Fruit fly (Drosophila melanogaster) whole organism, embryonic: Measurements from ENCODE around the gene CG6330.

ENCODE experiments used
- Adf1 ChIP-seq: fragments of 200-800 bp; sonication (Bioruptor generic); IDR thresholded peaks from 2 replicates; pipeline ENCODE4 v1.3.6; 2022; ENCODE audit warnings: missing biosample characterization, missing genetic modification characterization
- B-H2 ChIP-seq: fragments of 200-800 bp; sonication (Bioruptor generic); optimal IDR thresholded peaks from 2 replicates; lab custom pipeline; 2018; ENCODE audit warnings: missing biosample characterization, mild to moderate bottlenecking, missing genetic modification characterization
- BEAF-32 ChIP-seq: fragments of 200-800 bp; sonication (Bioruptor generic); optimal IDR thresholded peaks from 3 replicates; lab custom pipeline; 2017; ENCODE audit warnings: missing biosample characterization, missing genetic modification characterization, mild to moderate bottlenecking, moderate library complexity, missing genetic modification reagents
- CG1024 ChIP-seq: fragments of 200-800 bp; sonication (Bioruptor generic); IDR thresholded peaks from 2 replicates; pipeline ENCODE4 v1.3.6; 2022; ENCODE audit warnings: missing biosample characterization, missing genetic modification characterization
- CG10267 ChIP-seq: fragments of 200-800 bp; sonication (Bioruptor generic); optimal IDR thresholded peaks from 2 replicates; lab custom pipeline; 2018; ENCODE audit warnings: missing biosample characterization, mild to moderate bottlenecking, missing genetic modification characterization, moderate library complexity
- CG10431 ChIP-seq: fragments of 200-800 bp; sonication (Bioruptor generic); optimal IDR thresholded peaks from 3 replicates; lab custom pipeline; 2018; ENCODE audit warnings: missing biosample characterization, mild to moderate bottlenecking, missing genetic modification characterization
- CG11093 ChIP-seq: fragments of 200-800 bp; sonication (Bioruptor generic); IDR thresholded peaks from 3 replicates; pipeline ENCODE4 v1.3.6; 2022; ENCODE audit warnings: missing biosample characterization, missing genetic modification characterization
- CG11247 ChIP-seq: fragments of 200-800 bp; sonication (Bioruptor generic); IDR thresholded peaks from 2 replicates; pipeline ENCODE4 v1.3.6; 2022; ENCODE audit warnings: missing biosample characterization, missing genetic modification characterization
- CG12659 ChIP-seq: fragments of 200-800 bp; sonication (Bioruptor generic); optimal IDR thresholded peaks from 3 replicates; lab custom pipeline; 2017; ENCODE audit warnings: mild to moderate bottlenecking, missing biosample characterization, missing genetic modification reagents, missing genetic modification characterization
- CG12942 ChIP-seq: fragments of 200-800 bp; sonication (Bioruptor generic); optimal IDR thresholded peaks from 3 replicates; lab custom pipeline; 2016; ENCODE audit warnings: missing biosample characterization, missing genetic modification characterization
- CG14050 ChIP-seq: fragments of 200-800 bp; sonication (Bioruptor generic); IDR thresholded peaks from 3 replicates; pipeline ENCODE4 v1.3.6; 2022; ENCODE audit warnings: missing biosample characterization, missing genetic modification characterization
- CG14441 ChIP-seq: fragments of 200-800 bp; sonication (Bioruptor generic); IDR thresholded peaks from 2 replicates; pipeline ENCODE4 v1.3.6; 2022; ENCODE audit warnings: missing biosample characterization, missing genetic modification characterization
- CG14667 ChIP-seq: fragments of 200-800 bp; sonication (Bioruptor generic); IDR thresholded peaks from 2 replicates; pipeline ENCODE4 v1.3.6; 2022; ENCODE audit warnings: missing biosample characterization, missing genetic modification characterization
- CG15269 ChIP-seq: fragments of 200-800 bp; sonication (Bioruptor generic); optimal IDR thresholded peaks from 2 replicates; lab custom pipeline; 2018; ENCODE audit warnings: missing biosample characterization, mild to moderate bottlenecking, missing genetic modification characterization, moderate library complexity
- CG16815 ChIP-seq: fragments of 200-800 bp; sonication (Bioruptor generic); optimal IDR thresholded peaks from 3 replicates; lab custom pipeline; 2017; ENCODE audit warnings: missing biosample characterization, mild to moderate bottlenecking, missing genetic modification characterization
- CG1832 ChIP-seq: fragments of 200-800 bp; sonication (Bioruptor generic); optimal IDR thresholded peaks from 2 replicates; lab custom pipeline; 2017; ENCODE audit warnings: missing biosample characterization, mild to moderate bottlenecking, missing genetic modification characterization, inconsistent platforms
- CG2116 ChIP-seq: fragments of 200-800 bp; sonication (Bioruptor generic); optimal IDR thresholded peaks from 3 replicates; lab custom pipeline; 2018; ENCODE audit warnings: missing biosample characterization, mild to moderate bottlenecking, missing genetic modification characterization
- CG2129 ChIP-seq: fragments of 200-800 bp; sonication (Bioruptor generic); IDR thresholded peaks from 2 replicates; pipeline ENCODE4 v1.3.6; 2022; ENCODE audit warnings: missing biosample characterization, missing genetic modification characterization; ENCODE audit not compliant: partially characterized antibody
- CG32772 ChIP-seq: fragments of 200-800 bp; sonication (Bioruptor generic); IDR thresholded peaks from 2 replicates; pipeline ENCODE4 v1.3.6; 2022; ENCODE audit warnings: missing biosample characterization, missing genetic modification characterization
- CG33557 ChIP-seq: fragments of 200-800 bp; sonication (Bioruptor generic); optimal IDR thresholded peaks from 2 replicates; lab custom pipeline; 2019; ENCODE audit warnings: missing biosample characterization, mild to moderate bottlenecking, missing genetic modification characterization, moderate library complexity
- CG3995 ChIP-seq: fragments of 200-800 bp; sonication (Bioruptor generic); optimal IDR thresholded peaks from 3 replicates; lab custom pipeline; 2016; ENCODE audit warnings: missing biosample characterization, missing genetic modification characterization
- CG42726 ChIP-seq: fragments of 200-800 bp; sonication (Bioruptor generic); IDR thresholded peaks from 2 replicates; pipeline ENCODE4 v1.3.6; 2022; ENCODE audit warnings: missing biosample characterization, missing genetic modification characterization; ENCODE audit not compliant: partially characterized antibody
- CG6254 ChIP-seq: fragments of 200-800 bp; sonication (Bioruptor generic); optimal IDR thresholded peaks from 3 replicates; lab custom pipeline; 2017; ENCODE audit warnings: mild to moderate bottlenecking, missing biosample characterization, missing genetic modification reagents, missing genetic modification characterization
- CG7372 ChIP-seq: fragments of 200-800 bp; sonication (Bioruptor generic); IDR thresholded peaks from 2 replicates; pipeline ENCODE4 v1.3.6; 2022; ENCODE audit warnings: missing biosample characterization, missing genetic modification characterization
- CG9797 ChIP-seq: fragments of 200-800 bp; sonication (Bioruptor generic); optimal IDR thresholded peaks from 3 replicates; lab custom pipeline; 2018; ENCODE audit warnings: missing biosample characterization, mild to moderate bottlenecking, missing genetic modification characterization
- Camta ChIP-seq: fragments of 200-800 bp; sonication (Bioruptor generic); optimal IDR thresholded peaks from 2 replicates; lab custom pipeline; 2016; ENCODE audit warnings: missing biosample characterization, missing genetic modification characterization
- Chrac-16 ChIP-seq: fragments of 200-800 bp; sonication (Bioruptor generic); optimal IDR thresholded peaks from 3 replicates; lab custom pipeline; 2016; ENCODE audit warnings: missing biosample characterization, missing genetic modification characterization
- Deaf1 ChIP-seq: fragments of 200-800 bp; optimal IDR thresholded peaks from 3 replicates; lab custom pipeline; 2019; ENCODE audit warnings: missing biosample characterization, mild to moderate bottlenecking, missing genetic modification characterization, moderate library complexity
- Dp ChIP-seq: fragments of 200-800 bp; sonication (Bioruptor generic); optimal IDR thresholded peaks from 2 replicates; lab custom pipeline; 2018; ENCODE audit warnings: missing biosample characterization, mild to moderate bottlenecking, missing genetic modification characterization, moderate library complexity
- HHEX ChIP-seq: fragments of 200-800 bp; sonication (Bioruptor generic); optimal IDR thresholded peaks from 3 replicates; lab custom pipeline; 2017; ENCODE audit warnings: missing biosample characterization, mild to moderate bottlenecking, missing genetic modification characterization, missing genetic modification reagents
- Hmr ChIP-seq: fragments of 200-800 bp; sonication (Bioruptor generic); optimal IDR thresholded peaks from 3 replicates; lab custom pipeline; 2017; ENCODE audit warnings: mild to moderate bottlenecking, missing biosample characterization, missing genetic modification reagents, missing genetic modification characterization
- Hr51 ChIP-seq, 2 experiments: fragments of 200-800 bp; sonication (Bioruptor generic); optimal IDR thresholded peaks; 2 replicates in 1 of 2; 3 replicates in 1 of 2; lab custom pipeline; 2016 to 2018; ENCODE audit warnings: missing biosample characterization in 2 of 2, missing genetic modification characterization in 2 of 2, mild to moderate bottlenecking in 1 of 2, moderate library complexity in 1 of 2
- Nf-YA ChIP-seq: fragments of 200-800 bp; sonication (Bioruptor generic); IDR thresholded peaks from 2 replicates; pipeline ENCODE4 v1.3.6; 2022; ENCODE audit warnings: missing biosample characterization, missing genetic modification characterization
- Optix ChIP-seq: fragments of 200-800 bp; sonication (Bioruptor generic); IDR thresholded peaks from 3 replicates; pipeline ENCODE4 v1.3.6; 2022; ENCODE audit warnings: missing biosample characterization, missing genetic modification characterization
- Vsx1 ChIP-seq: fragments of 200-800 bp; sonication (Bioruptor generic); optimal IDR thresholded peaks from 2 replicates; lab custom pipeline; 2017; ENCODE audit warnings: missing biosample characterization, mild to moderate bottlenecking, missing genetic modification characterization, missing genetic modification reagents
- caup ChIP-seq: fragments of 200-800 bp; sonication (Bioruptor generic); optimal IDR thresholded peaks from 3 replicates; lab custom pipeline; 2017; ENCODE audit warnings: missing biosample characterization, mild to moderate bottlenecking, missing genetic modification characterization, moderate library complexity; ENCODE audit not compliant: severe bottlenecking
- disco-r ChIP-seq: fragments of 200-800 bp; sonication (Bioruptor generic); optimal IDR thresholded peaks from 2 replicates; lab custom pipeline; 2016; ENCODE audit warnings: missing biosample characterization, missing genetic modification characterization
- exex ChIP-seq: fragments of 200-800 bp; sonication (Bioruptor generic); optimal IDR thresholded peaks from 4 replicates; lab custom pipeline; 2018; ENCODE audit warnings: missing biosample characterization, mild to moderate bottlenecking, missing genetic modification characterization, moderate library complexity
- gfzf ChIP-seq: fragments of 200-800 bp; sonication (Bioruptor generic); optimal IDR thresholded peaks from 2 replicates; lab custom pipeline; 2016; ENCODE audit warnings: missing biosample characterization, mild to moderate bottlenecking, missing genetic modification characterization, moderate library complexity
- grau ChIP-seq: fragments of 200-800 bp; optimal IDR thresholded peaks from 3 replicates; lab custom pipeline; 2019; ENCODE audit warnings: missing biosample characterization, mild to moderate bottlenecking, missing genetic modification characterization, moderate library complexity
- hkb ChIP-seq, 2 experiments: fragments of 200-800 bp in 1 of 2; fragments of >200 bp in 1 of 2; sonication (Bioruptor generic) in 1 of 2; IDR thresholded peaks in 1 of 2; optimal IDR thresholded peaks in 1 of 2; 2 replicates each; pipeline versions ENCODE4 v1.3.6 to Lab custom; 2017 to 2022; ENCODE audit warnings: missing biosample characterization in 1 of 2, missing genetic modification characterization in 1 of 2
- odd ChIP-seq: fragments of 200-800 bp; sonication (Bioruptor generic); optimal IDR thresholded peaks from 2 replicates; lab custom pipeline; 2017; ENCODE audit warnings: missing biosample characterization, mild to moderate bottlenecking, missing genetic modification characterization
- pb ChIP-seq: fragments of 200-800 bp; sonication (Bioruptor generic); optimal IDR thresholded peaks from 3 replicates; lab custom pipeline; 2016; ENCODE audit warnings: missing biosample characterization, missing genetic modification characterization
- pita ChIP-seq: fragments of 200-800 bp; sonication (Bioruptor generic); optimal IDR thresholded peaks from 2 replicates; lab custom pipeline; 2017; ENCODE audit warnings: missing biosample characterization, mild to moderate bottlenecking, missing genetic modification characterization
- pnt ChIP-seq: fragments of 200-800 bp; sonication (Bioruptor generic); optimal IDR thresholded peaks from 3 replicates; lab custom pipeline; 2016; ENCODE audit warnings: missing biosample characterization, missing genetic modification characterization
- pum ChIP-seq: fragments of 200-800 bp; sonication (Bioruptor generic); optimal IDR thresholded peaks from 2 replicates; lab custom pipeline; 2016; ENCODE audit warnings: missing biosample characterization, missing genetic modification characterization
- tin ChIP-seq: fragments of 200-800 bp; sonication (Bioruptor generic); optimal IDR thresholded peaks from 3 replicates; lab custom pipeline; 2016; ENCODE audit warnings: missing biosample characterization, missing genetic modification characterization
- vvl ChIP-seq: fragments of 200-800 bp; sonication (Bioruptor generic); IDR thresholded peaks from 2 replicates; pipeline ENCODE4 v1.3.6; 2022; ENCODE audit warnings: missing biosample characterization, missing genetic modification characterization
- wor ChIP-seq: fragments of 200-800 bp; sonication (Bioruptor generic); IDR thresholded peaks from 2 replicates; pipeline ENCODE4 v1.3.6; 2022; ENCODE audit warnings: missing biosample characterization, missing genetic modification characterization

The CG6330 gene

dm6 chr3R:26988412-26988981 lies 30.2 kb upstream of the CG6330 start, which contains the start of gene CG31075 (continued):
- TF ChIP-seq pita (peak; percentile 33), CG10267 (peak; percentile 16), Hmr (GFP tag; lab: Kevin White, UChicago) (peak; percentile 76), CG14667 (GFP tag; lab: Robert Waterston, UW) (peak; percentile 46; the same call in 1 of the 2 replicates), CG1832 (GFP tag; lab: Kevin White, UChicago) (no peak), exex (tag; lab: Kevin White, UChicago) (peak; percentile 36), Dp (GFP tag; lab: Kevin White, UChicago) (no peak), CG10431 (no peak), Hr51 (GFP tag; optimal IDR thresholded peaks at IDR 0.05; lab: Kevin White, UChicago) (peak in 1 of 2 experiments; percentile 25), Deaf1 (peak; percentile 29), CG11247 (GFP tag; lab: Robert Waterston, UW) (peak; percentile 25; the same call in 1 of the 2 replicates), CG11093 (GFP tag; lab: Robert Waterston, UW) (0 out of 3 replicates have a peak, but pooled peaks have one; percentile 7), pnt (no peak), CG12942 (GFP tag; lab: Kevin White, UChicago) (no peak), CG6254 (GFP tag; lab: Kevin White, UChicago) (no peak), grau (tag; lab: Kevin White, UChicago) (peak; percentile 56), CG42726 (GFP tag; lab: Robert Waterston, UW) (no peak), BEAF-32 (no peak), wor (GFP tag; lab: Robert Waterston, UW) (0 out of 2 replicates have a peak, but pooled peaks have one; percentile 29), pb (no peak), vvl (GFP tag; lab: Robert Waterston, UW) (peak; percentile 62), HHEX (GFP tag; lab: Kevin White, UChicago) (peak; percentile 53), CG1024 (GFP tag; lab: Robert Waterston, UW) (peak; percentile 41; the same call in 1 of the 2 replicates), CG32772 (GFP tag; lab: Robert Waterston, UW) (no peak), CG33557 (GFP tag; lab: Kevin White, UChicago) (no peak), Vsx1 (no peak), Optix (GFP tag; lab: Robert Waterston, UW) (no peak), Adf1 (GFP tag; lab: Robert Waterston, UW) (peak; percentile 42), odd (GFP tag; lab: Kevin White, UChicago) (no peak), CG3995 (no peak), CG14050 (GFP tag; lab: Robert Waterston, UW) (peak; percentile 55; the same call in 2 of the 3 replicates), hkb (optimal IDR thresholded peaks at IDR 0.05; lab: Kevin White, UChicago) (no peak), hkb (GFP tag; IDR thresholded peaks at IDR 0.05; lab: Robert Waterston, UW) (peak; percentile 70), B-H2 (GFP tag; lab: Kevin White, UChicago) (peak; percentile 37), CG2129 (no peak), tin (GFP tag; lab: Kevin White, UChicago) (peak; percentile 12), CG9797 (GFP tag; lab: Kevin White, UChicago) (no peak), Chrac-16 (GFP tag; lab: Kevin White, UChicago) (no peak), pum (GFP tag; lab: Kevin White, UChicago) (no peak), CG14441 (GFP tag; lab: Robert Waterston, UW) (no peak), disco-r (no peak), CG16815 (peak; percentile 4), Nf-YA (GFP tag; lab: Robert Waterston, UW) (peak; percentile 52), caup (GFP tag; lab: Kevin White, UChicago) (peak; percentile 30), Camta (GFP tag; lab: Kevin White, UChicago) (no peak), CG7372 (GFP tag; lab: Robert Waterston, UW) (0 out of 2 replicates have a peak, but pooled peaks have one; percentile 35), CG15269 (tag; lab: Kevin White, UChicago) (peak; percentile 42), gfzf (no peak), CG2116 (GFP tag; lab: Kevin White, UChicago) (no peak), CG12659 (GFP tag; lab: Kevin White, UChicago) (peak; percentile 17)
